Worm (Caenorhabditis elegans) whole organism, L4 larva: ENCODE measurements around the gene ocr-2.
A peak's percentile ranks its signal among the peaks of the same experiment; 100 is the strongest.

Experiments used
- F37D6.2 ChIP-seq: sonication (generic microtip); optimal IDR thresholded peaks from 2 replicates; lab custom pipeline; 2016; ENCODE audit warnings: mild to moderate bottlenecking, missing genetic modification characterization, missing compliant biosample characterization
- F49E8.2 ChIP-seq: sonication (generic microtip); optimal IDR thresholded peaks from 2 replicates; lab custom pipeline; 2016; ENCODE audit warnings: missing compliant biosample characterization, mild to moderate bottlenecking, missing genetic modification characterization, borderline replicate concordance
- R02D3.7 ChIP-seq: fragments of 150-350 bp; sonication (generic microtip); optimal IDR thresholded peaks from 3 replicates; lab custom pipeline; 2014; ENCODE audit warnings: missing biosample characterization, missing genetic modification characterization
- T20F7.1 ChIP-seq: fragments of 200-800 bp; sonication (Bioruptor generic); optimal IDR thresholded peaks from 2 replicates; lab custom pipeline; 2018; ENCODE audit warnings: mild to moderate bottlenecking, missing genetic modification characterization, missing compliant biosample characterization
- T26A8.4 ChIP-seq: fragments of 200-800 bp; sonication (Bioruptor generic); IDR thresholded peaks from 2 replicates; pipeline ENCODE4 v1.3.6; 2022; ENCODE audit warnings: missing genetic modification characterization, missing compliant biosample characterization
- Y105C5A.15 ChIP-seq: fragments of 200-800 bp; sonication (Bioruptor generic); IDR thresholded peaks from 2 replicates; pipeline ENCODE4 v1.3.6; 2022; ENCODE audit warnings: missing genetic modification characterization, missing compliant biosample characterization
- Y5F2A.4 ChIP-seq: fragments of 200-800 bp; sonication (Bioruptor generic); optimal IDR thresholded peaks from 2 replicates; lab custom pipeline; 2018; ENCODE audit warnings: mild to moderate bottlenecking, missing genetic modification characterization, missing compliant biosample characterization
- Y75B8A.6 ChIP-seq: fragments of 200-800 bp; sonication (Bioruptor generic); IDR thresholded peaks from 2 replicates; pipeline ENCODE4 v1.3.6; 2022; ENCODE audit warnings: missing genetic modification reagents, missing genetic modification characterization, missing compliant biosample characterization
- aly-2 ChIP-seq: sonication (generic microtip); optimal IDR thresholded peaks from 2 replicates; lab custom pipeline; 2018; ENCODE audit warnings: missing biosample characterization, missing genetic modification characterization
- arid-1 ChIP-seq: fragments of 200-800 bp; sonication (Bioruptor generic); conservative IDR thresholded peaks from 2 replicates; pipeline ENCODE4 v1.3.6; 2022; ENCODE audit warnings: missing genetic modification reagents, missing genetic modification characterization, missing compliant biosample characterization
- ceh-28 ChIP-seq: fragments of 150-350 bp; optimal IDR thresholded peaks from 2 replicates; lab custom pipeline; 2014; ENCODE audit warnings: missing biosample characterization, missing genetic modification reagents, missing genetic modification characterization
- ceh-44 ChIP-seq: fragments of 200-800 bp; sonication (Bioruptor generic); IDR thresholded peaks from 2 replicates; pipeline ENCODE4 v1.3.6; 2022; ENCODE audit warnings: missing genetic modification reagents, missing genetic modification characterization, missing compliant biosample characterization
- daf-12 ChIP-seq: fragments of 150-350 bp; optimal IDR thresholded peaks from 2 replicates; lab custom pipeline; 2014; ENCODE audit warnings: missing biosample characterization, missing genetic modification reagents, missing genetic modification characterization
- daf-16 ChIP-seq, 3 experiments: sonication (generic microtip); optimal IDR thresholded peaks; 2 replicates each; lab custom pipeline; 2016 to 2017; ENCODE audit warnings: missing genetic modification characterization in 3 of 3, missing genetic modification reagents in 3 of 3, mild to moderate bottlenecking in 2 of 3, missing compliant biosample characterization in 2 of 3, missing biosample characterization in 1 of 3, moderate library complexity in 1 of 3
- daf-19 ChIP-seq: fragments of 200-800 bp; sonication (Bioruptor generic); conservative IDR thresholded peaks from 2 replicates; pipeline ENCODE4 v1.3.6; 2022; ENCODE audit warnings: missing genetic modification characterization, missing compliant biosample characterization
- dmd-6 ChIP-seq: fragments of 200-800 bp; sonication (Bioruptor generic); IDR thresholded peaks from 2 replicates; pipeline ENCODE4 v1.3.6; 2022; ENCODE audit warnings: missing genetic modification reagents, missing genetic modification characterization, missing compliant biosample characterization
- dmd-8 ChIP-seq: fragments of 200-800 bp; sonication (Bioruptor generic); IDR thresholded peaks from 2 replicates; pipeline ENCODE4 v1.3.6; 2022; ENCODE audit warnings: missing genetic modification characterization, missing compliant biosample characterization
- dpl-1 ChIP-seq: fragments of 150-350 bp; optimal IDR thresholded peaks from 2 replicates; lab custom pipeline; 2014; ENCODE audit warnings: missing biosample characterization, missing genetic modification reagents, missing genetic modification characterization
- egl-27 ChIP-seq: sonication (generic microtip); optimal IDR thresholded peaks from 3 replicates; lab custom pipeline; 2017; ENCODE audit warnings: missing biosample characterization, missing genetic modification reagents, missing genetic modification characterization
- fkh-10 ChIP-seq: fragments of 150-350 bp; optimal IDR thresholded peaks from 2 replicates; lab custom pipeline; 2014; ENCODE audit warnings: missing biosample characterization, missing genetic modification reagents, missing genetic modification characterization
- hlh-11 ChIP-seq: fragments of 200-800 bp; sonication (Bioruptor generic); optimal IDR thresholded peaks from 2 replicates; lab custom pipeline; 2018; ENCODE audit warnings: mild to moderate bottlenecking, missing genetic modification characterization, missing compliant biosample characterization
- hmg-1.1 ChIP-seq: fragments of 200-800 bp; sonication (Bioruptor generic); IDR thresholded peaks from 2 replicates; pipeline ENCODE4 v1.3.6; 2022; ENCODE audit warnings: missing genetic modification reagents, missing genetic modification characterization, missing compliant biosample characterization
- lim-7 ChIP-seq: fragments of 200-800 bp; sonication (Bioruptor generic); IDR thresholded peaks from 2 replicates; pipeline ENCODE4 v1.3.6; 2022; ENCODE audit warnings: missing genetic modification characterization, missing compliant biosample characterization
- lin-1 ChIP-seq: fragments of 200-800 bp; sonication (Bioruptor generic); IDR thresholded peaks from 2 replicates; pipeline ENCODE4 v1.3.6; 2022; ENCODE audit warnings: missing genetic modification reagents, missing genetic modification characterization, missing compliant biosample characterization
- lin-15B ChIP-seq: fragments of 150-350 bp; sonication (generic microtip); optimal IDR thresholded peaks from 3 replicates; lab custom pipeline; 2014; ENCODE audit warnings: missing biosample characterization, missing genetic modification characterization
- lir-3 ChIP-seq: sonication (generic microtip); optimal IDR thresholded peaks from 2 replicates; lab custom pipeline; 2016; ENCODE audit warnings: mild to moderate bottlenecking, missing genetic modification characterization, missing compliant biosample characterization
- mdl-1 ChIP-seq, 2 experiments: fragments of 150-350 bp in 1 of 2; sonication (generic microtip) in 1 of 2; optimal IDR thresholded peaks; 2 replicates each; lab custom pipeline; 2014 to 2017; ENCODE audit warnings: missing biosample characterization in 2 of 2, missing genetic modification characterization in 2 of 2
- mxl-3 ChIP-seq: fragments of 200-800 bp; sonication (Bioruptor generic); optimal IDR thresholded peaks from 2 replicates; lab custom pipeline; 2018; ENCODE audit warnings: mild to moderate bottlenecking, missing genetic modification characterization, missing compliant biosample characterization
- nhr-11 ChIP-seq: fragments of 150-350 bp; optimal IDR thresholded peaks from 2 replicates; lab custom pipeline; 2014; ENCODE audit warnings: missing biosample characterization, missing genetic modification characterization
- nhr-111 ChIP-seq: fragments of 200-800 bp; sonication (Bioruptor generic); optimal IDR thresholded peaks from 2 replicates; lab custom pipeline; 2018; ENCODE audit warnings: mild to moderate bottlenecking, missing genetic modification characterization, missing compliant biosample characterization
- nhr-25 ChIP-seq: sonication (generic microtip); optimal IDR thresholded peaks from 2 replicates; lab custom pipeline; 2017; ENCODE audit warnings: missing genetic modification characterization, mild to moderate bottlenecking, missing compliant biosample characterization, antibody characterized with exemption, moderate library complexity, borderline replicate concordance; ENCODE audit not compliant: insufficient read depth
- nhr-28 ChIP-seq: fragments of 150-350 bp; optimal IDR thresholded peaks from 2 replicates; lab custom pipeline; 2014; ENCODE audit warnings: missing biosample characterization, missing genetic modification characterization
- nhr-41 ChIP-seq: fragments of 200-800 bp; sonication (Bioruptor generic); IDR thresholded peaks from 2 replicates; pipeline ENCODE4 v1.3.6; 2022; ENCODE audit warnings: missing genetic modification reagents, missing genetic modification characterization, missing compliant biosample characterization
- nhr-42 ChIP-seq: fragments of 200-800 bp; sonication (Bioruptor generic); IDR thresholded peaks from 2 replicates; pipeline ENCODE4 v1.3.6; 2022; ENCODE audit warnings: missing genetic modification characterization, missing compliant biosample characterization
- nhr-48 ChIP-seq: sonication (generic microtip); optimal IDR thresholded peaks from 2 replicates; lab custom pipeline; 2016; ENCODE audit warnings: mild to moderate bottlenecking, missing genetic modification characterization, missing compliant biosample characterization
- nhr-6 ChIP-seq: fragments of 150-350 bp; optimal IDR thresholded peaks from 2 replicates; lab custom pipeline; 2014; ENCODE audit warnings: missing biosample characterization, missing genetic modification characterization
- nhr-76 ChIP-seq: fragments of 150-350 bp; optimal IDR thresholded peaks from 2 replicates; lab custom pipeline; 2014; ENCODE audit warnings: missing biosample characterization, missing genetic modification characterization
- nhr-77 ChIP-seq: fragments of 150-350 bp; optimal IDR thresholded peaks from 2 replicates; lab custom pipeline; 2014; ENCODE audit warnings: missing biosample characterization, missing genetic modification characterization
- pha-4 ChIP-seq, 2 experiments: fragments of 150-350 bp in 1 of 2; fragments of 200-800 bp in 1 of 2; sonication (Bioruptor generic) in 1 of 2; IDR thresholded peaks in 1 of 2; optimal IDR thresholded peaks in 1 of 2; 2 replicates each; pipeline versions ENCODE4 v1.3.6 to Lab custom; 2014 to 2022; ENCODE audit warnings: missing genetic modification characterization in 2 of 2, missing genetic modification reagents in 2 of 2, missing biosample characterization in 1 of 2, missing compliant biosample characterization in 1 of 2
- skn-1 ChIP-seq: fragments of 150-350 bp; optimal IDR thresholded peaks from 2 replicates; lab custom pipeline; 2014; ENCODE audit warnings: missing biosample characterization, missing genetic modification characterization
- spr-3 ChIP-seq: fragments of 200-800 bp; sonication (Bioruptor generic); optimal IDR thresholded peaks from 2 replicates; lab custom pipeline; 2018; ENCODE audit warnings: mild to moderate bottlenecking, missing genetic modification characterization, missing compliant biosample characterization
- unc-130 ChIP-seq: sonication (generic microtip); optimal IDR thresholded peaks from 2 replicates; lab custom pipeline; 2016; ENCODE audit warnings: missing genetic modification reagents, missing genetic modification characterization, missing compliant biosample characterization
- unc-62 ChIP-seq, 3 experiments: fragments of 150-350 bp in 1 of 3; sonication (generic microtip); optimal IDR thresholded peaks in 2 of 3; peaks in 1 of 3; 1 replicate in 1 of 3; 2 replicates in 2 of 3; lab custom pipeline; 2014 to 2017; ENCODE audit warnings: missing biosample characterization in 3 of 3, missing genetic modification characterization in 3 of 3, missing genetic modification reagents in 3 of 3, missing genotype in 1 of 3
- zag-1 ChIP-seq: fragments of 150-350 bp; optimal IDR thresholded peaks from 2 replicates; lab custom pipeline; 2014; ENCODE audit warnings: missing biosample characterization, missing genetic modification characterization
- zip-11 ChIP-seq: fragments of 200-800 bp; sonication (Bioruptor generic); IDR thresholded peaks from 2 replicates; pipeline ENCODE4 v1.3.6; 2022; ENCODE audit warnings: missing genetic modification characterization, missing compliant biosample characterization
- zip-2 ChIP-seq: fragments of 150-350 bp; optimal IDR thresholded peaks from 2 replicates; lab custom pipeline; 2014; ENCODE audit warnings: missing biosample characterization, missing genetic modification characterization

Gene ocr-2

DNA sequence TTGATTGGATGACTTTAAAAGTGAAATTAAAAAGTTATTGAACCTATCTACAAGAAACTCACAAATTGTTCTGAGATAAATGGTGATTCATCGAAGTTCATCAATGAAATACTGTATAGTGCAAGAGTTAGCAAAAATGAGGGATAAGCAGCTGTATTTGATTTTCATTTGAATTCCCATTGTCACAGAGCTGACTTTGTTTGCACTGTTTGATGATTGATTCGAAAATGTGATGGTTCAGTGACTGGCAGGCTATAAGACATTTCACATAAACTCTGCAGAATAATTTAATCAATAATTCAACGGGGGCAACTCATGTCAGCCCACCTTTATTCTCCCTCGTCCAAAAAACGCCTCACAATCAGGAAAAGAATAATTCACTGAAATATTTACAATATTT, 23.7 kb upstream of the ocr-2 start, which contains the start of gene T09A12.8:
Gene T09A12.8, minus strand, starts transcription at position 101 of the 400 bp plus-strand sequence.
- TF ChIP-seq nhr-11 (tag; lab: Kevin White, UChicago) (no peak), nhr-111 (GFP tag; lab: Kevin White, UChicago) (no peak), F37D6.2 (tag; lab: Kevin White, UChicago) (no peak), pha-4 (GFP tag; IDR thresholded peaks at IDR 0.05; lab: Robert Waterston, UW) (no peak), pha-4 (tag; optimal IDR thresholded peaks at IDR 0.05; lab: Kevin White, UChicago) (no peak), nhr-41 (no peak)

DNA sequence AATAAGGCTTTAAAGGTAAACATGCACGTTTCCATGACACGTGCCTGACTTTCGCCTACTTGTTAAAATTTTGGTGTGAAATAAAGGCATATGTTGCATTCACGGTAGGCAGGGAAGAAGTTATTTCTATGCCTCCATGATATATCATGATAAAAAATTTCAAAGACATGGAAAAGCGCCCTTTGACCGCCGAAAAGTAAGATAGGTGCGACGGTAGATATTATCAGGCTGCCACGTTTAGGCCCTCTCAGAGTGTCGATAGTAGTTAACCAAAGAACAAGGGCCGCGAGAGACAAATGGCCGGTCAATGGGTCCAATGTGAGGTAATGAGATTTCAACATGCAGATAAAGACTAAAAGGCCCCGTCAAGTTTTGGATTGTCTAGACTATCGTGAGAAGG, 23.3 kb upstream of the ocr-2 start:
- no peak for TF ChIP-seq T20F7.1
- no peak for TF ChIP-seq dpl-1 (GFP tag; lab: Kevin White, UChicago)
- no peak for TF ChIP-seq arid-1 (GFP tag; lab: Robert Waterston, UW)
- TF ChIP-seq dmd-8: no peak
- no peak for TF ChIP-seq aly-2
- no peak for TF ChIP-seq R02D3.7
- no peak for TF ChIP-seq ceh-28 (tag; lab: Kevin White, UChicago)
- TF ChIP-seq daf-12 (tag; lab: Kevin White, UChicago): no peak
- TF ChIP-seq lin-1 (GFP tag; lab: Robert Waterston, UW): no peak
- no peak for TF ChIP-seq skn-1
- no peak for TF ChIP-seq nhr-76
- no peak for TF ChIP-seq ceh-44 (GFP tag; lab: Robert Waterston, UW)
- no peak for TF ChIP-seq zip-2
- no peak for TF ChIP-seq Y5F2A.4
- TF ChIP-seq F49E8.2 (tag; lab: Kevin White, UChicago): no peak
- TF ChIP-seq nhr-6: no peak
- no peak for TF ChIP-seq T26A8.4 (GFP tag; lab: Robert Waterston, UW)
- TF ChIP-seq nhr-42 (GFP tag; lab: Robert Waterston, UW): no peak
- TF ChIP-seq egl-27 (tag; lab: Kevin White, UChicago): no peak
- TF ChIP-seq Y75B8A.6: no peak

DNA sequence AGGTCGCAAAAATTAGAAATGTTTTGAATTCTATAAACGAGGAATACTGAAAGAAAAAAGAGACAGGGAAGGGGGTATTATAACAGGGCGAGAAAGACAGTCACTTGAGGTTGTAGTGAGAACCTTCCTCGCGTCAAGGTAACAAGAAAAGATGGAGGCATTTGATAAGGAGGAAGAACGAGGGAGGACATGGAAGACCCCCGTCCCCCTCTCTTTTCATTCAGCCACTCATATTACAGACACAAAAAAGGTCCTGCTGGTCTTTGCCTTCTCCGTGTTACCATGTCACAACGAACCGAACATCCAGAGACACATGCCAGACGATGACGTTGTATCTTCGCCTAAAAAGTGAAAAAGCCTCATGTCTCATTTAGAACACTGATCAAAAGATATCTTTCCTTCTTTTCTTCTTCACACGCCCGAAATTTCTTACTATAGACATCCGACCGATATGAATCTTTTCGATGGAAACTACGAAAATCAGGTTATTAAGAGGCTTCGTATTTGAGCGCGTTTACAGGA, 21.5 kb upstream of the ocr-2 start:
- TF ChIP-seq mdl-1 (tag; optimal IDR thresholded peaks at IDR 0.05; lab: Kevin White, UChicago) (peak in 1 of 2 experiments; percentile 33), pha-4 (GFP tag; IDR thresholded peaks at IDR 0.05; lab: Robert Waterston, UW) (no peak), pha-4 (tag; optimal IDR thresholded peaks at IDR 0.05; lab: Kevin White, UChicago) (no peak), dmd-6 (0 out of 2 replicates have a peak, but pooled peaks have one; percentile 6), nhr-48 (tag; lab: Kevin White, UChicago) (peak; percentile 44), lim-7 (GFP tag; lab: Robert Waterston, UW) (0 out of 2 replicates have a peak, but pooled peaks have one; percentile 8), nhr-28 (peak; percentile 22), hlh-11 (tag; lab: Kevin White, UChicago) (peak; percentile 45), nhr-77 (tag; lab: Kevin White, UChicago) (no peak), nhr-25 (tag; lab: Kevin White, UChicago) (no peak), daf-19 (no peak), daf-12 (tag; lab: Kevin White, UChicago) (no peak), mxl-3 (peak; percentile 40)

DNA sequence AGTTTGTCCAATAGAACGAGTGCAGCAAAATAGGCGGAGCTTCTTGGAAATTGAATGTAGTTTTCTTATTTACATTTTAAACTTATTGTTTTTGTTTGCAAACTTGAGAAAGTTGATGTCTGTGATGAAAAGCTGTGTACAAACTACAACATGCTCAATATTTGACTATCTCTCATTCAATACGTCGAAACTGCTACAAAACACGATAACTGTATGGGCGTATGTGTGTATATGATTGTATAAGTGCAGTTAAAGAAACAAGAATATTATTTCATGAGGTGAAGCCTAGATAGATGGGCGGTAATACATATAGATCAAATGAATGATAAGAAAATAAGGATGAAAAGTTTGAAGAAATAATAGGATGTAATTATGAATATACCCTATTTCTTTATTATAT, 19.7 kb upstream of the ocr-2 start:
- TF ChIP-seq lir-3 (tag; lab: Kevin White, UChicago): no peak
- TF ChIP-seq unc-130 (GFP tag; lab: Kevin White, UChicago): no peak
- TF ChIP-seq zip-11 (GFP tag; lab: Robert Waterston, UW): no peak
- TF ChIP-seq daf-16 (GFP tag; optimal IDR thresholded peaks at IDR 0.05; lab: Kevin White, UChicago): no peak
- TF ChIP-seq daf-16 (tag; optimal IDR thresholded peaks at IDR 0.05; lab: Kevin White, UChicago): peak; percentile 70
- TF ChIP-seq lin-15B (tag; lab: Kevin White, UChicago): no peak
- no peak for TF ChIP-seq nhr-48 (tag; lab: Kevin White, UChicago)
- no peak for TF ChIP-seq dpl-1 (GFP tag; lab: Kevin White, UChicago)
- TF ChIP-seq aly-2: no peak
- TF ChIP-seq zag-1 (tag; lab: Kevin White, UChicago): no peak
- no peak for TF ChIP-seq spr-3 (GFP tag; lab: Kevin White, UChicago)
- no peak for TF ChIP-seq arid-1 (GFP tag; lab: Robert Waterston, UW)
- TF ChIP-seq Y105C5A.15: no peak
- no peak for TF ChIP-seq fkh-10 (GFP tag; lab: Kevin White, UChicago)
- TF ChIP-seq Y75B8A.6: no peak
- TF ChIP-seq unc-62 (GFP tag; optimal IDR thresholded peaks at IDR 0.05 in 1 of 2; lab: Kevin White, UChicago): peak in 1 of 2 experiments; percentile 55
- no peak for TF ChIP-seq unc-62 (tag; optimal IDR thresholded peaks at IDR 0.05; lab: Kevin White, UChicago)
- TF ChIP-seq hmg-1.1 (GFP tag; lab: Robert Waterston, UW): no peak
